Fruit fly (Drosophila melanogaster) whole organism, pupa: ENCODE measurements around the gene AP-1gamma.

Experiments used
- CG10348 ChIP-seq: fragments of 200-800 bp; sonication (Bioruptor generic); IDR thresholded peaks from 2 replicates; pipeline ENCODE4 v1.3.6; 2022; ENCODE audit warnings: missing biosample characterization, missing genetic modification characterization
- CG12605 ChIP-seq: fragments of 200-800 bp; sonication (Bioruptor generic); IDR thresholded peaks from 2 replicates; pipeline ENCODE4 v1.3.6; 2022; ENCODE audit warnings: missing biosample characterization, missing genetic modification characterization
- CG13204 ChIP-seq: fragments of 200-800 bp; sonication (Bioruptor generic); optimal IDR thresholded peaks from 2 replicates; lab custom pipeline; 2018; ENCODE audit warnings: missing biosample characterization, mild to moderate bottlenecking, missing genetic modification characterization, moderate library complexity
- CG14655 ChIP-seq: fragments of 200-800 bp; sonication (Bioruptor generic); optimal IDR thresholded peaks from 3 replicates; lab custom pipeline; 2017; ENCODE audit warnings: mild to moderate bottlenecking, missing biosample characterization, missing genetic modification reagents, missing genetic modification characterization
- CG15710 ChIP-seq: fragments of 200-800 bp; sonication (Bioruptor generic); optimal IDR thresholded peaks from 2 replicates; lab custom pipeline; 2018; ENCODE audit warnings: missing biosample characterization, mild to moderate bottlenecking, missing genetic modification characterization, moderate library complexity
- CG17806 ChIP-seq: fragments of 200-800 bp; sonication (Bioruptor generic); optimal IDR thresholded peaks from 2 replicates; lab custom pipeline; 2018; ENCODE audit warnings: missing biosample characterization, mild to moderate bottlenecking, missing genetic modification characterization, moderate library complexity
- CG32121 ChIP-seq: fragments of 200-800 bp; sonication (Bioruptor generic); IDR thresholded peaks from 2 replicates; pipeline ENCODE4 v1.3.6; 2022; ENCODE audit warnings: missing biosample characterization, missing genetic modification characterization
- CG34367 ChIP-seq: fragments of 200-800 bp; sonication (Bioruptor generic); optimal IDR thresholded peaks from 2 replicates; lab custom pipeline; 2018; ENCODE audit warnings: missing biosample characterization, mild to moderate bottlenecking, missing genetic modification characterization
- CG4496 ChIP-seq: fragments of 200-800 bp; sonication (Bioruptor generic); IDR thresholded peaks from 3 replicates; pipeline ENCODE4 v1.3.6; 2022; ENCODE audit warnings: missing biosample characterization, missing genetic modification characterization
- CG8159 ChIP-seq: fragments of 200-800 bp; sonication (Bioruptor generic); optimal IDR thresholded peaks from 3 replicates; lab custom pipeline; 2018; ENCODE audit warnings: missing biosample characterization, mild to moderate bottlenecking, missing genetic modification characterization, moderate library complexity
- CG8301 ChIP-seq: fragments of 200-800 bp; sonication (Bioruptor generic); optimal IDR thresholded peaks from 2 replicates; lab custom pipeline; 2018; ENCODE audit warnings: missing biosample characterization, mild to moderate bottlenecking, missing genetic modification characterization
- CG9948 ChIP-seq: fragments of 200-800 bp; sonication (Bioruptor generic); optimal IDR thresholded peaks from 2 replicates; lab custom pipeline; 2018; ENCODE audit warnings: missing biosample characterization, mild to moderate bottlenecking, missing genetic modification characterization, moderate library complexity
- D1 ChIP-seq: fragments of 200-800 bp; sonication (Bioruptor generic); optimal IDR thresholded peaks from 2 replicates; lab custom pipeline; 2018; ENCODE audit warnings: missing biosample characterization, mild to moderate bottlenecking, missing genetic modification characterization, moderate library complexity
- EcR ChIP-seq: fragments of 200-800 bp; sonication (Bioruptor generic); optimal IDR thresholded peaks from 3 replicates; lab custom pipeline; 2019; ENCODE audit warnings: missing biosample characterization, missing genetic modification characterization, mild to moderate bottlenecking, moderate library complexity, missing genetic modification reagents
- Ets98B ChIP-seq: fragments of 200-800 bp; sonication (Bioruptor generic); IDR thresholded peaks from 2 replicates; pipeline ENCODE4 v1.3.6; 2022; ENCODE audit warnings: missing biosample characterization, missing genetic modification characterization
- Pif1A ChIP-seq: fragments of 200-800 bp; sonication (Bioruptor generic); optimal IDR thresholded peaks from 3 replicates; lab custom pipeline; 2016; ENCODE audit warnings: missing biosample characterization, missing genetic modification characterization
- Pif1B ChIP-seq: fragments of 200-800 bp; sonication (Bioruptor generic); optimal IDR thresholded peaks from 3 replicates; lab custom pipeline; 2016; ENCODE audit warnings: missing biosample characterization, missing genetic modification characterization
- Snoo ChIP-seq: fragments of 200-800 bp; sonication (Bioruptor generic); optimal IDR thresholded peaks from 3 replicates; lab custom pipeline; 2017; ENCODE audit warnings: missing biosample characterization, mild to moderate bottlenecking, missing genetic modification characterization, inconsistent platforms
- fd96Ca ChIP-seq: fragments of 200-800 bp; sonication (Bioruptor generic); IDR thresholded peaks from 3 replicates; pipeline ENCODE4 v1.3.6; 2022; ENCODE audit warnings: missing biosample characterization, missing genetic modification characterization
- gl ChIP-seq: fragments of 200-800 bp; sonication (Bioruptor generic); optimal IDR thresholded peaks from 2 replicates; lab custom pipeline; 2018; ENCODE audit warnings: missing biosample characterization, mild to moderate bottlenecking, missing genetic modification characterization
- rn ChIP-seq: fragments of 200-800 bp; sonication (Bioruptor generic); IDR thresholded peaks from 2 replicates; pipeline ENCODE4 v1.3.6; 2022; ENCODE audit warnings: missing biosample characterization, missing genetic modification characterization

Gene AP-1gamma

DNA sequence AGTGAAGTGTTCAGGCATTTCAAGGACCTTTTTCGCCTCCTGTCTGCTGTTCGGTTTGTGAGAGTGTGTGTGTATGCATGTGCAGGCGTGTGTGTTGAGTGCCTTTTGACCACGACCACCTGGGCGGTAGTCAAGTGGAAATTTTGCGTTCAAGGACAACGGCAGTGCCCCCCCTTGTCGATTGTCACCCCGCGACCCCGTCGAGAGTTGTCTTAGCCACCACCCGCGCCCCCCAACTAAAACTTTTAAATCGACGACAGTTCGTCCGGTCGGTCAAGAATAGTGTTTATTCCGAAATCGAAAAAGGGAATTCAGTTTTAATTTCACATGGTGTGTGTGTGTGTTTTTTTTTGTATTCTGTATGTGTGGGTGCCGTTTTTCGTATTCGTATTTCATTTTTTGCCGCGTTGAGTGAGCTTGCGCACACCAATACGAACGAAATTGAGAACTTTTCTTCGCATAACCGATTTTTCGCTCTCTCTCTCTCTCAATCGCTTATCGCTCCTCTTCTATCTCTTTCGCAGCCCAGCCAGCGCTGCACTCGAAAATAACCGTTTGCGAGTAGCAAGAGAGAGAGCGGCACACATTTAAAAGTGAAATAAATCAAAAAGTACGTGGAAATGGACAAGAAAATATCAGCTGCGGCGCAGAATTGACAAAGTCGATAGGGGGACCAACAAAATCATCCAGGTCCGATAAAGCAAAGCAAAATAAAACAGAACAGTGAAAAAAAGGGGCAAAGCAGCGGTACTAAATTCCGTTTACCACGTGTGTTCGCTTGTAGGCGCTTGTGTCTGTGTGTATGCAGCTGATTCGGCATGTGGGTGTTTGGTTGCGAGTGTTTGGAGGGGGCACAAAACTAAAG, 55.4 kb downstream of the AP-1gamma start:
- TF ChIP-seq D1 (tag; lab: Kevin White, UChicago) (no peak), CG9948 (no peak), CG34367 (peak; percentile 48), Pif1A (GFP tag; lab: Kevin White, UChicago) (no peak), CG32121 (GFP tag; lab: Robert Waterston, UW) (peak; percentile 57; the same call in 1 of the 2 replicates), CG4496 (GFP tag; lab: Robert Waterston, UW) (peak; percentile 69), gl (tag; lab: Kevin White, UChicago) (peak; percentile 25), CG12605 (GFP tag; lab: Robert Waterston, UW) (peak; percentile 72), CG14655 (no peak), CG13204 (GFP tag; lab: Kevin White, UChicago) (no peak), Pif1B (GFP tag; lab: Kevin White, UChicago) (peak; percentile 61), Ets98B (GFP tag; lab: Robert Waterston, UW) (peak; percentile 65), Snoo (no peak), rn (no peak), CG17806 (tag; lab: Kevin White, UChicago) (no peak), CG10348 (GFP tag; lab: Robert Waterston, UW) (no peak), CG8301 (tag; lab: Kevin White, UChicago) (peak; percentile 21), CG15710 (peak; percentile 1), EcR (GFP tag; lab: Kevin White, UChicago) (no peak), CG8159 (tag; lab: Kevin White, UChicago) (peak; percentile 33), fd96Ca (GFP tag; lab: Robert Waterston, UW) (no peak; the same call in 2 of the 3 replicates)

DNA sequence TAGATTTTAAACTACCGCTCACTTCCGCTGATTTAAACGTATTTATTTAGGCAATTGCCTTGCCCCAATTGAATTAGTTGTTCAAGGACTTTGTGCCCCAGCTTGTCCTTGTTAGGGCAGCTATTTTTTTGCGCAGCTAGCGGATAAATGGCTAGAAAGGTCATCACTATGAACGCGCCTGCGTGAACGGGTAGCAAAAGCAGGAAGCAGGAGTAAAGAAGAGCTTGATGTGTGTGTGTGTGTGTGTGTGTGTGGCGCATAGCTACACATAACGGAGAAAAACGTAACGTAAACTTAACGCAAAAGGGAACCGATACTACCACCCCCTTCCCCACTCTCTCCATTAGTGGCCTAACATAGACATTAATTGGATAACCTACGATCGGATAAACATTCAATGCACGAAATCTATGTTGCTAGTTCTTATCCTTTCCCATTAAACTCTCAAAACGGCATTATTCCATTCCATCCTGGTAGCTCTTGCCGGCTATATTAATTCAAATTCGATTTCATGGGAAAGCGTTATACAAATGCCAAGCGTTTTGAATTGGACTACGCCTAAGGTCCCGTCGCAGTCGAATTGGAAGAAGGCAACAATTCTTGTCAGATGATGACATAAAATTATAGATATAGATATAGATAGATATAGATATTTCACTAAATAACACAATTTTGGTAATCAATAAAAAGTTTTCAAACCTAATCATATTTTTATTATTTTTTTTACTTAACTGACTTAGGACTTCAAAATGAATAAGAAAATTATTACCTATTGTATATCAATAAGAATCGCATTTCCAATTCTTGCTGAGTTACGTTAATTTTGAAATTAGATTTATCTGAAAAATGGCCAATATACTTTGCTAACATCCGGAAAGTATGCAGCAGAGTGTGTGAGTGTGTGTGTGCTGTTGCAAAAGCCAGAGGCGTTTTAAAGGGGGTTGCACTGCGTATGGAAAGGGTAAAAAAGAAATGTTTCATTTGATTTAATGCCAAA, 56.3 kb downstream of the AP-1gamma start:
- TF ChIP-seq fd96Ca (GFP tag; lab: Robert Waterston, UW) (no peak), gl (tag; lab: Kevin White, UChicago) (no peak), Ets98B (GFP tag; lab: Robert Waterston, UW) (no peak), CG12605 (GFP tag; lab: Robert Waterston, UW) (no peak), D1 (tag; lab: Kevin White, UChicago) (no peak), CG8159 (tag; lab: Kevin White, UChicago) (no peak), Pif1B (GFP tag; lab: Kevin White, UChicago) (no peak), CG4496 (GFP tag; lab: Robert Waterston, UW) (no peak), CG32121 (GFP tag; lab: Robert Waterston, UW) (no peak), CG15710 (no peak), CG8301 (tag; lab: Kevin White, UChicago) (no peak), EcR (GFP tag; lab: Kevin White, UChicago) (no peak), Snoo (no peak), rn (no peak), CG9948 (no peak), CG10348 (GFP tag; lab: Robert Waterston, UW) (no peak), Pif1A (GFP tag; lab: Kevin White, UChicago) (no peak)
